Worm (Caenorhabditis elegans) whole organism, early embryonic: ENCODE measurements around the gene C50D2.1.
"Not testable (repeated sequence)": the region's sequence is repeated elsewhere in the genome, so short reads cannot be mapped to it uniquely, and the experiment has no call there.

Experiments used
- B0310.2 ChIP-seq: sonication (generic microtip); optimal IDR thresholded peaks from 2 replicates; lab custom pipeline; 2016; ENCODE audit warnings: mild to moderate bottlenecking, missing genetic modification characterization, missing compliant biosample characterization
- F13C5.2 ChIP-seq: sonication (generic microtip); optimal IDR thresholded peaks from 2 replicates; lab custom pipeline; 2017; ENCODE audit warnings: mild to moderate bottlenecking, missing genetic modification characterization, inconsistent platforms, missing compliant biosample characterization
- aly-1 ChIP-seq: sonication (generic microtip); optimal IDR thresholded peaks from 2 replicates; lab custom pipeline; 2016; ENCODE audit warnings: missing genetic modification characterization, missing compliant biosample characterization
- ama-1 ChIP-seq: fragments of 150-350 bp; optimal IDR thresholded peaks from 2 replicates; lab custom pipeline; 2014
- ceh-13 ChIP-seq: fragments of 200-800 bp; sonication (Bioruptor generic); optimal IDR thresholded peaks from 2 replicates; lab custom pipeline; 2018; ENCODE audit warnings: mild to moderate bottlenecking, missing genetic modification characterization, missing compliant biosample characterization
- ceh-36 ChIP-seq: sonication (generic microtip); optimal IDR thresholded peaks from 2 replicates; lab custom pipeline; 2016; ENCODE audit warnings: missing genetic modification characterization, inconsistent platforms, missing compliant biosample characterization
- ets-7 ChIP-seq: sonication (generic microtip); optimal IDR thresholded peaks from 2 replicates; lab custom pipeline; 2016; ENCODE audit warnings: missing genotype, missing genetic modification characterization, missing compliant biosample characterization
- flt-1 ChIP-seq: fragments of 200-800 bp; sonication (Bioruptor generic); IDR thresholded peaks from 2 replicates; pipeline ENCODE4 v1.3.6; 2022; ENCODE audit warnings: missing genetic modification characterization, missing compliant biosample characterization
- hmbx-1 ChIP-seq: sonication (generic microtip); optimal IDR thresholded peaks from 2 replicates; lab custom pipeline; 2016; ENCODE audit warnings: mild to moderate bottlenecking, missing genetic modification characterization, missing compliant biosample characterization
- hmg-4 ChIP-seq: fragments of 200-800 bp; sonication (Bioruptor generic); optimal IDR thresholded peaks from 2 replicates; lab custom pipeline; 2018; ENCODE audit warnings: mild to moderate bottlenecking, missing genetic modification characterization, missing compliant biosample characterization
- hnd-1 ChIP-seq: sonication (generic microtip); optimal IDR thresholded peaks from 2 replicates; lab custom pipeline; 2016; ENCODE audit warnings: missing genetic modification characterization, missing compliant biosample characterization
- pes-1 ChIP-seq: fragments of 200-800 bp; sonication (Bioruptor generic); IDR thresholded peaks from 2 replicates; pipeline ENCODE4 v1.3.6; 2022; ENCODE audit warnings: missing genetic modification reagents, missing genetic modification characterization, missing compliant biosample characterization
- scrt-1 ChIP-seq: fragments of 200-800 bp; sonication (Bioruptor generic); IDR thresholded peaks from 2 replicates; pipeline ENCODE4 v1.3.6; 2022; ENCODE audit warnings: missing genetic modification characterization, missing compliant biosample characterization
- sea-1 ChIP-seq: fragments of 200-800 bp; sonication (Bioruptor generic); conservative IDR thresholded peaks from 2 replicates; pipeline ENCODE4 v1.3.6; 2022; ENCODE audit warnings: missing genetic modification characterization, missing compliant biosample characterization
- tbx-11 ChIP-seq: fragments of 200-800 bp; sonication (Bioruptor generic); IDR thresholded peaks from 2 replicates; pipeline ENCODE4 v1.3.6; 2022; ENCODE audit warnings: missing genetic modification characterization, missing compliant biosample characterization
- tbx-37 ChIP-seq: fragments of 200-800 bp; sonication (Bioruptor generic); conservative IDR thresholded peaks from 2 replicates; pipeline ENCODE4 v1.3.6; 2022; ENCODE audit warnings: missing genetic modification reagents, missing genetic modification characterization, missing compliant biosample characterization
- tra-4 ChIP-seq: sonication (generic microtip); optimal IDR thresholded peaks from 2 replicates; lab custom pipeline; 2017; ENCODE audit warnings: missing genetic modification characterization, missing compliant biosample characterization

The C50D2.1 gene

DNA sequence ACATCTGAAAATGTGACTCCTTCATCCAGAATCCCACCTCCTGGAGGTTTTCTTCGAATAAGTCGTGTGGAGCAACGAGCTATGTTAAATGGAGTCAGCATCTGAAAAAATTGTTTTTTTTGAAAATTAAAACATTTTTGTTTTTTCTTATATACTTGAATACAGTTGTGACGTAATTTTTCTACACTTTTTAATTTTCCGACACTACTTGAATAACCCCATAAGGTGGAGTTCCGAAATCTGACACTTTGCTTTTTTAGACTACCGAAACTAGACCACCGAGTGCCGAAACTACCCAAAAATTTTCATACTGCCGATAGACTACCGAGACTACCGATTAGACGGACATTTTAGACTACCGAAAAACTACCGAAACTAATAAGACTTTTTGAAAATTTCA is 19.9 kb upstream of the C50D2.1 start, which contains the start of gene mcat-1:
Gene mcat-1, minus strand, starts transcription at position 101 of the 400 bp plus-strand sequence.
- TF ChIP-seq ets-7 (tag; lab: Kevin White, UChicago) (no peak), ceh-13 (GFP tag; lab: Kevin White, UChicago) (no peak), hnd-1 (tag; lab: Kevin White, UChicago) (no peak), tra-4 (tag; lab: Kevin White, UChicago) (no peak), tbx-37 (GFP tag; lab: Robert Waterston, UW) (no peak), hmbx-1 (tag; lab: Kevin White, UChicago) (no peak), aly-1 (tag; lab: Kevin White, UChicago) (no peak), ama-1 (lab: Kevin White, UChicago) (no peak)

ce11 chrII:95177-95576 is 16.2 kb upstream of the C50D2.1 start, which contains the start of gene C50D2.7:
TSS of gene C50D2.7 (minus strand) at chrII:95277.
- TF ChIP-seq F13C5.2 (tag; lab: Kevin White, UChicago), result no peak
- TF ChIP-seq ceh-13 (GFP tag; lab: Kevin White, UChicago), result no peak
- TF ChIP-seq B0310.2 (tag; lab: Kevin White, UChicago), result no peak
- TF ChIP-seq tbx-11 (GFP tag; lab: Robert Waterston, UW), result no peak
- TF ChIP-seq sea-1 (GFP tag; lab: Robert Waterston, UW), result no peak
- TF ChIP-seq hmbx-1 (tag; lab: Kevin White, UChicago), result no peak
- TF ChIP-seq ama-1 (lab: Kevin White, UChicago), result no peak
- TF ChIP-seq tra-4 (tag; lab: Kevin White, UChicago), result no peak
- TF ChIP-seq flt-1 (GFP tag; lab: Robert Waterston, UW), result no peak
- no peak for TF ChIP-seq tbx-37 (GFP tag; lab: Robert Waterston, UW)
- no peak for TF ChIP-seq scrt-1 (GFP tag; lab: Robert Waterston, UW)
- TF ChIP-seq aly-1 (tag; lab: Kevin White, UChicago), result no peak
- TF ChIP-seq hnd-1 (tag; lab: Kevin White, UChicago), result no peak
- no peak for TF ChIP-seq ets-7 (tag; lab: Kevin White, UChicago)
- TF ChIP-seq hmg-4 (GFP tag; lab: Kevin White, UChicago), result no peak
- no peak for TF ChIP-seq ceh-36 (tag; lab: Kevin White, UChicago)

DNA sequence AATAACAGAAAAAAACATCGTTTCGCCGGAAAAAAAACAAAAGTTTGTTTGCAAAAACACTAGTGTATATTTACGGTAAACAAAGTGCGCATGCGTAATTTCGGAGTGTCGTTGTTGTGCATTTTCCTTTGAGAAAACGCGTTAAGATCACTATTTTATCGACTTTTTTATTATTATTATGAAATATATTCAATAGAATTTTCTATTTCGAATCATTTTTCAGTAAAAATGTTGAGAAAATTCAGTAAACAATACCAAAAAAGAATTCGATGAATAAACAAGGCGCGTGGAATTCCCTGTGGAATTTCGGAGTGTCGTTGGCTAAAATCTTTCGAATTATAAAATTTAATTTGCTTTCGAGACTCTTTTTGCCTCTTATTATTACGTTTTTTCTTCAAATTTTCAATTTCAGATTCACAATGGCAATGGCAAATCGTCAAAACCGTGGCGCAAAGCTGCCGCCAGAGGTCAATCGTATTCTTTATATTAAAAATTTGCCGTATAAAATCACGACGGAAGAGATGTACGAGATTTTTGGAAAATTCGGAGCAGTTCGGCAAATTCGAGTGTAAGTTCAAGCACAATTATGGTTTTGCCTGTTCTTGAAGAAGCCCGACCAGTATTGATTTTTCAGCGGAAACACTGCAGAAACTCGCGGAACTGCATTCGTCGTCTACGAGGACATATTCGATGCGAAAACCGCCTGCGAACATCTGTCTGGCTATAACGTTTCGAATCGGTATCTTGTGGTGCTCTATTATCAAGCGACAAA is 13.2 kb upstream of the C50D2.1 start, which contains the start of the genes luc-7L3 and sftb-6:
Gene luc-7L3, minus strand, starts transcription at position 36 of the 772 bp plus-strand sequence.
Gene sftb-6, plus strand, starts transcription at position 413 of the 772 bp plus-strand sequence.
- TF ChIP-seq hmbx-1 (tag; lab: Kevin White, UChicago) (peak; percentile 40), hmg-4 (GFP tag; lab: Kevin White, UChicago) (no peak), F13C5.2 (tag; lab: Kevin White, UChicago) (peak; percentile 69)

DNA sequence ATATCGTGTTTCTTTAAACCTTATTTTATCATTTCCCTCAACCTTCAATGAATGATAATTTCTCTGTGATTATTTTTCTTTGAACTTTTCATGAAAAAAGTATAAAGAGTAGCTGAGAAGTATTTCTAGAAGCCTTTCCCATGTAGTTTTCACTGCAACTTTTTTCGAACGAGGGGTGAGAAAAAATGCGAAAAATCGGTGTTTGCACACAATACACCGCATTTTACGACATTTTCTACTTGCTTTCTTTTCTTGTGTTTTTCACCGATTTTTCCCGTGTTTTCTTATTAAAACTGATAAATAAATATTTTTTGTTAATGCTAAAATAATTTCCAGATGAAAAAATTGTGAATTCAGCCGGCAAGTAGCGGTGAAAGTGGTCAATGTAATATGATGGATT is 12.5 kb upstream of the C50D2.1 start, which contains the start of gene C50D2.10:
Gene C50D2.10, plus strand, starts transcription at position 245 of the 400 bp plus-strand sequence.
- not testable (repeated sequence) for TF ChIP-seq ceh-36 (tag; lab: Kevin White, UChicago); hnd-1 (tag; lab: Kevin White, UChicago); sea-1 (GFP tag; lab: Robert Waterston, UW)

DNA sequence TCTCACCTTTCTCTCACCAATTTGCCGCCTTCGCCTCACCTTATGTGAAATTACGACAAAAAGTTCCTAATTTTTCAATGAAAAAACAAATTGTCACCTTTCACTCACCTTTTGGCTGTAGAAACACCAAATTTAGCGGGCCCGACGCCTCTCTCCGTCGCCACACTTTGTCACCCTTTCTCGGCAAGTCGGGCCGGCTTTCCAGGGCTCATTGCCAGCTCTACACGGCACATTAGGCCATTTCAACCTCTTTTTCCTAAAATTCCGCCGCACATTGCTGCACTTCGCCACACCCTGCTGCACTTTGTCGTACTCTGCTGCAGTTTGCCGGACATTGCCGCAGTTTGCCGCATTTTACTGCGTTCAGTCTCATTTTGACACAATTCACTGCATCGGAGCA is 10.2 kb upstream of the C50D2.1 start:
- TF ChIP-seq scrt-1 (GFP tag; lab: Robert Waterston, UW) (no peak), hmg-4 (GFP tag; lab: Kevin White, UChicago) (no peak), hnd-1 (tag; lab: Kevin White, UChicago) (no peak), B0310.2 (tag; lab: Kevin White, UChicago) (no peak), sea-1 (GFP tag; lab: Robert Waterston, UW) (0 out of 2 replicates have a peak, but pooled peaks have one; percentile 52), flt-1 (GFP tag; lab: Robert Waterston, UW) (no peak), tbx-11 (GFP tag; lab: Robert Waterston, UW) (no peak), F13C5.2 (tag; lab: Kevin White, UChicago) (no peak), ets-7 (tag; lab: Kevin White, UChicago) (no peak)

ce11 chrII:104234-104633 is 7.1 kb upstream of the C50D2.1 start, which contains the start of gene col-68:
TSS of gene col-68 (plus strand) at chrII:104534.
- TF ChIP-seq pes-1, result no peak
- TF ChIP-seq F13C5.2 (tag; lab: Kevin White, UChicago), result no peak
- no peak for TF ChIP-seq B0310.2 (tag; lab: Kevin White, UChicago)
- no peak for TF ChIP-seq sea-1 (GFP tag; lab: Robert Waterston, UW)

DNA sequence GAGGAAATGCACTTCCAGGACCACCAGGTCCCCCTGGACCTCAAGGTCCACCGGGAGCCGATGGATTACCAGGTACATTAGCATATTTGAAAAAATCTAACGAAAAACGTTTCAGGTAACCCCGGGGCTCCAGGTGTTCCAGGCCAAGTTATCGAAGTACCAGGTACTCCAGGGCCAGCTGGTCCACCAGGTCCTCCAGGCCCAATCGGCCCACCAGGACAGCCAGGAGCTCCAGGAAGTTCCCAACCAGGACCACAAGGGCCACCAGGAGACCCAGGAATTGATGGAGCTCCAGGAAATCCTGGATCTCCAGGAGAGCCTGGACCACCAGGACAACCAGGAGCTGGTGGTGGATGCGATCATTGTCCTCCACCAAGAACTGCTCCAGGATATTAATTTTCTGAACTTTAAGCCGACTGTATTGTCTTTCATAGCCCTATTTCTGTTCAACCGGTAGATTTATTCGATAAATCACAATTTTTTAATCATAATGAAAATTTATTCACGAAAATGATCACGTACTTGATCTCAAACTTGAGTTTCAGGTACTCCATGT is 6.0 kb upstream of the C50D2.1 start:
- TF ChIP-seq tbx-37 (GFP tag; lab: Robert Waterston, UW), result no peak
- no peak for TF ChIP-seq scrt-1 (GFP tag; lab: Robert Waterston, UW)
- no peak for TF ChIP-seq ets-7 (tag; lab: Kevin White, UChicago)
- TF ChIP-seq ama-1 (lab: Kevin White, UChicago), result no peak
- TF ChIP-seq tra-4 (tag; lab: Kevin White, UChicago), result no peak
- no peak for TF ChIP-seq hmg-4 (GFP tag; lab: Kevin White, UChicago)
- TF ChIP-seq hnd-1 (tag; lab: Kevin White, UChicago), result no peak
- TF ChIP-seq aly-1 (tag; lab: Kevin White, UChicago), result no peak
- no peak for TF ChIP-seq F13C5.2 (tag; lab: Kevin White, UChicago)
- TF ChIP-seq pes-1, result no peak
- no peak for TF ChIP-seq sea-1 (GFP tag; lab: Robert Waterston, UW)
- TF ChIP-seq ceh-36 (tag; lab: Kevin White, UChicago), result no peak
- TF ChIP-seq tbx-11 (GFP tag; lab: Robert Waterston, UW), result no peak
- TF ChIP-seq flt-1 (GFP tag; lab: Robert Waterston, UW), result no peak
- TF ChIP-seq hmbx-1 (tag; lab: Kevin White, UChicago), result no peak
- no peak for TF ChIP-seq B0310.2 (tag; lab: Kevin White, UChicago)
- no peak for TF ChIP-seq ceh-13 (GFP tag; lab: Kevin White, UChicago)
